Fruit fly (Drosophila melanogaster) whole organism, wandering third instar larva: ENCODE results near the gene PPP4R2r.

Experiments used
- CG9705 ChIP-seq: fragments of 200-800 bp; sonication (Bioruptor generic); optimal IDR thresholded peaks from 2 replicates; lab custom pipeline; 2018; ENCODE audit warnings: missing biosample characterization, mild to moderate bottlenecking, missing genetic modification characterization
- Dif ChIP-seq: fragments of 200-275, 200-300 bp; sonication (Bioruptor generic); optimal IDR thresholded peaks from 2 replicates; lab custom pipeline; 2018; ENCODE audit warnings: missing biosample characterization, missing genetic modification characterization; ENCODE audit not compliant: partially characterized antibody
- GATAd ChIP-seq: sonication (Bioruptor generic); optimal IDR thresholded peaks from 2 replicates; lab custom pipeline; 2016; ENCODE audit warnings: missing biosample characterization, missing genetic modification characterization
- Hnf4 ChIP-seq: fragments of 200-800 bp; sonication (Bioruptor generic); optimal IDR thresholded peaks from 2 replicates; lab custom pipeline; 2016; ENCODE audit warnings: missing biosample characterization, mild to moderate bottlenecking, missing genetic modification characterization
- Hr78 ChIP-seq: fragments of >200 bp; optimal IDR thresholded peaks from 2 replicates; lab custom pipeline; 2017; ENCODE audit warnings: missing biosample characterization, missing genetic modification characterization
- Sp1 ChIP-seq: fragments of 200-800 bp; sonication (Bioruptor generic); optimal IDR thresholded peaks from 3 replicates; lab custom pipeline; 2019; ENCODE audit warnings: missing biosample characterization, mild to moderate bottlenecking, missing genetic modification characterization, moderate library complexity
- foxo ChIP-seq, 2 experiments: fragments of 200-800 bp; sonication (Bioruptor generic); optimal IDR thresholded peaks; 2 replicates in 1 of 2; 3 replicates in 1 of 2; lab custom pipeline; 2016 to 2017; ENCODE audit warnings: missing biosample characterization in 2 of 2, missing genetic modification characterization in 2 of 2
- h ChIP-seq: fragments of 200-800 bp; sonication (Bioruptor generic); optimal IDR thresholded peaks from 3 replicates; lab custom pipeline; 2016; ENCODE audit warnings: missing biosample characterization, mild to moderate bottlenecking, missing genetic modification characterization
- jim ChIP-seq: fragments of 175-275, 200-325 bp; sonication (Bioruptor generic); optimal IDR thresholded peaks from 2 replicates; lab custom pipeline; 2016; ENCODE audit warnings: missing biosample characterization, mild to moderate bottlenecking, missing genetic modification characterization

dm6 chrX:10474213-10474540, 4.5 kb upstream of the PPP4R2r start:
- TF ChIP-seq CG9705 (GFP tag; lab: Kevin White, UChicago) (no peak), h (no peak), Hr78 (GFP tag; lab: Kevin White, UChicago) (no peak), Dif (peak; percentile 32), Hnf4 (GFP tag; lab: Kevin White, UChicago) (no peak), Sp1 (no peak), jim (GFP tag; lab: Kevin White, UChicago) (no peak), foxo (GFP tag; optimal IDR thresholded peaks at IDR 0.05; lab: Kevin White, UChicago) (no peak), GATAd (GFP tag; lab: Kevin White, UChicago) (no peak)
